Worm (Caenorhabditis elegans) whole organism, L2 larva: ENCODE data around the gene gpdh-2.

Experiments
- R02D3.7 ChIP-seq: fragments of 150-350 bp; optimal IDR thresholded peaks from 2 replicates; lab custom pipeline; 2014; ENCODE audit warnings: missing biosample characterization, missing genetic modification characterization
- ama-1 ChIP-seq: fragments of 150-350 bp; optimal IDR thresholded peaks from 2 replicates; lab custom pipeline; 2018; ENCODE audit warnings: inconsistent platforms
- ceh-82 ChIP-seq: fragments of 150-350 bp; optimal IDR thresholded peaks from 2 replicates; lab custom pipeline; 2014; ENCODE audit warnings: missing biosample characterization, missing genetic modification characterization
- lin-11 ChIP-seq: fragments of 150-350 bp; sonication (generic microtip); optimal IDR thresholded peaks from 2 replicates; lab custom pipeline; 2014; ENCODE audit warnings: missing biosample characterization, missing genetic modification characterization, inconsistent platforms, mixed read lengths
- nhr-11 ChIP-seq: fragments of 150-350 bp; optimal IDR thresholded peaks from 2 replicates; lab custom pipeline; 2014; ENCODE audit warnings: missing biosample characterization, missing genetic modification characterization
- nhr-12 ChIP-seq: fragments of 150-350 bp; optimal IDR thresholded peaks from 2 replicates; lab custom pipeline; 2014; ENCODE audit warnings: missing biosample characterization, missing genetic modification characterization
- nhr-237 ChIP-seq: fragments of 150-350 bp; optimal IDR thresholded peaks from 2 replicates; lab custom pipeline; 2014; ENCODE audit warnings: missing biosample characterization, missing genetic modification characterization
- sem-4 ChIP-seq: fragments of 150-350 bp; optimal IDR thresholded peaks from 2 replicates; lab custom pipeline; 2014; ENCODE audit warnings: missing biosample characterization, missing genetic modification reagents, missing genetic modification characterization
- snpc-4 ChIP-seq: fragments of 150-350 bp; optimal IDR thresholded peaks from 2 replicates; lab custom pipeline; 2014; ENCODE audit warnings: missing biosample characterization, missing genetic modification characterization
- unc-62 ChIP-seq: fragments of 150-350 bp; optimal IDR thresholded peaks from 2 replicates; lab custom pipeline; 2014; ENCODE audit warnings: missing biosample characterization, missing genetic modification reagents, missing genetic modification characterization
- ztf-11 ChIP-seq: sonication (generic microtip); optimal IDR thresholded peaks from 2 replicates; lab custom pipeline; 2017; ENCODE audit warnings: missing biosample characterization, missing genetic modification characterization

DNA sequence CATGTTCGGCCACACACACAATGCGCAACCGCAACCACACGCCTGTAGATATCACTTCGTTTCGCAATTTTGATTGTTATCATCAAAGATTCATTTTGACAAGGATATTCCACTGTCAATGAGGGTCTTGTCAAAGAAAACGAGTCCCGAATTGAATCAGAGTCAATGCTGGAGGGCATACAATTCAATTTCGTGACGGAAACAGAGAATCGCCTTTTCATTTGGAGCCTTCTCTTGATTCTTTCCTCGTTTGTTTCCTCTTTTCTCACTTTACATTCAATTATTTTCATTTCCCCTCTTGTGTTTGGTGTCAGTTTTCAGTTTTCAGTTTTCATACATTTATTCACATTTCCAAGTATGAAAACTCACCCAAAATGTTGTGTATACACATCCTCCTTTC lies 8.4 kb upstream of the gpdh-2 start:
- TF ChIP-seq nhr-237 (tag; lab: Kevin White, UChicago): no peak
- no peak for TF ChIP-seq snpc-4 (tag; lab: Kevin White, UChicago)
- no peak for TF ChIP-seq unc-62 (GFP tag; lab: Kevin White, UChicago)
- TF ChIP-seq nhr-11 (tag; lab: Kevin White, UChicago): no peak
- TF ChIP-seq ceh-82 (tag; lab: Kevin White, UChicago): no peak
- TF ChIP-seq R02D3.7: no peak
- no peak for TF ChIP-seq sem-4 (tag; lab: Kevin White, UChicago)
- TF ChIP-seq lin-11: no peak
- no peak for TF ChIP-seq ama-1 (lab: Kevin White, UChicago)
- TF ChIP-seq ztf-11: no peak
- TF ChIP-seq nhr-12 (tag; lab: Kevin White, UChicago): no peak
